Worm (Caenorhabditis elegans) whole organism, young adult: Measurements from ENCODE around the gene F56D2.3.

ENCODE experiments used
- B0019.2 ChIP-seq: fragments of 200-800 bp; sonication (Bioruptor generic); conservative IDR thresholded peaks from 2 replicates; pipeline ENCODE4 v1.3.6; 2022; ENCODE audit warnings: missing genetic modification reagents, missing genetic modification characterization, missing compliant biosample characterization
- B0035.1 ChIP-seq: sonication (generic microtip); optimal IDR thresholded peaks from 2 replicates; lab custom pipeline; 2016; ENCODE audit warnings: missing genetic modification characterization, mild to moderate bottlenecking, missing compliant biosample characterization, missing genotype, missing genetic modification reagents
- C06A6.2 ChIP-seq: fragments of 200-800 bp; sonication (Bioruptor generic); conservative IDR thresholded peaks from 2 replicates; pipeline ENCODE4 v1.3.6; 2022; ENCODE audit warnings: missing genetic modification characterization, missing compliant biosample characterization
- F37B4.10 ChIP-seq: fragments of 200-800 bp; sonication (Bioruptor generic); IDR thresholded peaks from 2 replicates; pipeline ENCODE4 v1.3.6; 2022; ENCODE audit warnings: missing genetic modification characterization, missing compliant biosample characterization
- F52B5.7 ChIP-seq: sonication (generic microtip); optimal IDR thresholded peaks from 2 replicates; lab custom pipeline; 2016; ENCODE audit warnings: mild to moderate bottlenecking, missing genetic modification characterization, missing compliant biosample characterization
- F57A8.1 ChIP-seq: fragments of 200-800 bp; sonication (Bioruptor generic); optimal IDR thresholded peaks from 2 replicates; lab custom pipeline; 2018; ENCODE audit warnings: mild to moderate bottlenecking, missing genetic modification characterization, moderate library complexity, missing compliant biosample characterization
- T07F8.4 ChIP-seq: sonication (generic microtip); optimal IDR thresholded peaks from 2 replicates; lab custom pipeline; 2016; ENCODE audit warnings: mild to moderate bottlenecking, missing genetic modification characterization, moderate library complexity, missing compliant biosample characterization
- T26A5.8 ChIP-seq: sonication (generic microtip); optimal IDR thresholded peaks from 2 replicates; lab custom pipeline; 2016; ENCODE audit warnings: missing genetic modification characterization, missing compliant biosample characterization
- Y53G8AR.9 ChIP-seq: fragments of 200-800 bp; sonication (Bioruptor generic); conservative IDR thresholded peaks from 2 replicates; pipeline ENCODE4 v1.3.6; 2022; ENCODE audit warnings: missing genetic modification reagents, missing genetic modification characterization, missing compliant biosample characterization
- Y67H2A.10 ChIP-seq: fragments of 200-800 bp; sonication (Bioruptor generic); conservative IDR thresholded peaks from 2 replicates; pipeline ENCODE4 v1.3.6; 2022; ENCODE audit warnings: missing genetic modification reagents, missing genetic modification characterization, missing compliant biosample characterization
- Y79H2A.3 ChIP-seq: fragments of 200-800 bp; sonication (Bioruptor generic); conservative IDR thresholded peaks from 2 replicates; pipeline ENCODE4 v1.3.6; 2022; ENCODE audit warnings: missing genetic modification reagents, missing genetic modification characterization, missing compliant biosample characterization
- atf-7 ChIP-seq: sonication (generic microtip); optimal IDR thresholded peaks from 2 replicates; lab custom pipeline; 2017; ENCODE audit warnings: mild to moderate bottlenecking, missing genetic modification characterization, missing compliant biosample characterization
- athp-1 ChIP-seq: sonication (generic microtip); optimal IDR thresholded peaks from 2 replicates; lab custom pipeline; 2017; ENCODE audit warnings: mild to moderate bottlenecking, missing genetic modification characterization, missing compliant biosample characterization
- attf-3 ChIP-seq: fragments of 200-800 bp; sonication (Bioruptor generic); conservative IDR thresholded peaks from 2 replicates; pipeline ENCODE4 v1.3.6; 2022; ENCODE audit warnings: missing genetic modification reagents, missing genetic modification characterization, missing compliant biosample characterization
- bed-1 ChIP-seq: fragments of 200-800 bp; sonication (Bioruptor generic); IDR thresholded peaks from 2 replicates; pipeline ENCODE4 v1.3.6; 2022; ENCODE audit warnings: missing genetic modification reagents, missing genetic modification characterization, missing compliant biosample characterization
- cebp-1 ChIP-seq, 2 experiments: fragments of 200-800 bp in 1 of 2; sonication (Bioruptor generic) in 1 of 2; sonication (generic microtip) in 1 of 2; IDR thresholded peaks in 1 of 2; optimal IDR thresholded peaks in 1 of 2; 2 replicates each; pipeline versions ENCODE4 v1.3.6 to Lab custom; 2017 to 2022; ENCODE audit warnings: missing compliant biosample characterization in 2 of 2, missing genetic modification characterization in 2 of 2, mild to moderate bottlenecking in 1 of 2, missing genetic modification reagents in 1 of 2, moderate library complexity in 1 of 2
- cebp-2 ChIP-seq: fragments of 200-800 bp; sonication (Bioruptor generic); IDR thresholded peaks from 2 replicates; pipeline ENCODE4 v1.3.6; 2022; ENCODE audit warnings: missing genetic modification characterization, missing compliant biosample characterization
- ceh-100 ChIP-seq: fragments of 200-800 bp; sonication (Bioruptor generic); IDR thresholded peaks from 2 replicates; pipeline ENCODE4 v1.3.6; 2022; ENCODE audit warnings: missing genetic modification reagents, missing genetic modification characterization, missing compliant biosample characterization
- ceh-40 ChIP-seq: fragments of 200-800 bp; sonication (Bioruptor generic); IDR thresholded peaks from 2 replicates; pipeline ENCODE4 v1.3.6; 2022; ENCODE audit warnings: missing genetic modification characterization, missing compliant biosample characterization
- chd-7 ChIP-seq: sonication (generic microtip); optimal IDR thresholded peaks from 2 replicates; lab custom pipeline; 2016; ENCODE audit warnings: mild to moderate bottlenecking, missing genetic modification characterization, moderate library complexity, missing compliant biosample characterization
- die-1 ChIP-seq: sonication (generic microtip); optimal IDR thresholded peaks from 2 replicates; lab custom pipeline; 2016; ENCODE audit warnings: missing genotype, mild to moderate bottlenecking, missing genetic modification characterization, missing compliant biosample characterization
- egl-18 ChIP-seq: fragments of 200-800 bp; sonication (Bioruptor generic); IDR thresholded peaks from 2 replicates; pipeline ENCODE4 v1.3.6; 2022; ENCODE audit warnings: missing genetic modification reagents, missing genetic modification characterization, missing compliant biosample characterization
- ets-4 ChIP-seq: fragments of 200-800 bp; sonication (Bioruptor generic); optimal IDR thresholded peaks from 2 replicates; lab custom pipeline; 2018; ENCODE audit warnings: mild to moderate bottlenecking, missing genetic modification characterization, missing compliant biosample characterization
- gei-17 ChIP-seq: fragments of 200-800 bp; sonication (Bioruptor generic); optimal IDR thresholded peaks from 2 replicates; lab custom pipeline; 2018; ENCODE audit warnings: mild to moderate bottlenecking, missing genetic modification characterization, missing compliant biosample characterization
- hlh-26 ChIP-seq: fragments of 200-800 bp; sonication (Bioruptor generic); conservative IDR thresholded peaks from 2 replicates; pipeline ENCODE4 v1.3.6; 2022; ENCODE audit warnings: missing genetic modification reagents, missing genetic modification characterization, missing compliant biosample characterization
- hrde-1 ChIP-seq: sonication (generic microtip); optimal IDR thresholded peaks from 2 replicates; lab custom pipeline; 2016; ENCODE audit warnings: missing genetic modification characterization, mild to moderate bottlenecking, missing compliant biosample characterization, moderate library complexity, missing genotype, missing genetic modification reagents, borderline replicate concordance
- let-526 ChIP-seq: fragments of 200-800 bp; sonication (Bioruptor generic); IDR thresholded peaks from 2 replicates; pipeline ENCODE4 v1.3.6; 2022; ENCODE audit warnings: missing genetic modification reagents, missing genetic modification characterization, missing compliant biosample characterization
- lin-35 ChIP-seq, 3 experiments: fragments of 150-350 bp in 2 of 3; sonication (generic microtip) in 1 of 3; optimal IDR thresholded peaks; 2 replicates each; lab custom pipeline; 2014 to 2018; ENCODE audit warnings: missing biosample characterization in 3 of 3, missing genetic modification characterization in 3 of 3, missing genetic modification reagents in 3 of 3
- lin-40 ChIP-seq: sonication (generic microtip); optimal IDR thresholded peaks from 2 replicates; lab custom pipeline; 2016; ENCODE audit warnings: missing genetic modification characterization, mild to moderate bottlenecking, missing compliant biosample characterization, missing genotype, missing genetic modification reagents
- madf-3 ChIP-seq: fragments of 200-800 bp; sonication (Bioruptor generic); IDR thresholded peaks from 2 replicates; pipeline ENCODE4 v1.3.6; 2022; ENCODE audit warnings: missing genetic modification reagents, missing genetic modification characterization, missing compliant biosample characterization
- mel-28 ChIP-seq: sonication (generic microtip); optimal IDR thresholded peaks from 2 replicates; lab custom pipeline; 2016; ENCODE audit warnings: borderline replicate concordance, mild to moderate bottlenecking, missing genetic modification characterization, missing compliant biosample characterization
- mes-4 ChIP-seq: sonication (generic microtip); optimal IDR thresholded peaks from 2 replicates; lab custom pipeline; 2016; ENCODE audit warnings: missing genotype, missing genetic modification characterization, missing compliant biosample characterization
- mxl-1 ChIP-seq: sonication (generic microtip); optimal IDR thresholded peaks from 2 replicates; lab custom pipeline; 2016; ENCODE audit warnings: missing genetic modification characterization, missing compliant biosample characterization
- nfyb-1 ChIP-seq: fragments of 200-800 bp; sonication (Bioruptor generic); IDR thresholded peaks from 2 replicates; pipeline ENCODE4 v1.3.6; 2022; ENCODE audit warnings: missing genetic modification reagents, missing genetic modification characterization, missing compliant biosample characterization
- snpc-4 ChIP-seq, 5 experiments: fragments of 150-350 bp in 1 of 5; sonication (generic microtip) in 4 of 5; optimal IDR thresholded peaks; 2 replicates each; lab custom pipeline; 2014 to 2018; ENCODE audit warnings: missing genetic modification characterization in 5 of 5, missing biosample characterization in 3 of 5, antibody characterized with exemption in 2 of 5, mild to moderate bottlenecking in 2 of 5, missing compliant biosample characterization in 2 of 5, missing genotype in 2 of 5, moderate library complexity in 2 of 5, missing genetic modification reagents in 1 of 5
- unc-130 ChIP-seq: sonication (generic microtip); optimal IDR thresholded peaks from 2 replicates; lab custom pipeline; 2016; ENCODE audit warnings: missing genetic modification reagents, missing genetic modification characterization, missing compliant biosample characterization
- ztf-18 ChIP-seq: sonication (generic microtip); optimal IDR thresholded peaks from 2 replicates; lab custom pipeline; 2016; ENCODE audit warnings: missing genotype, mild to moderate bottlenecking, missing genetic modification characterization, missing compliant biosample characterization
- ztf-3 ChIP-seq: fragments of 200-800 bp; sonication (Bioruptor generic); optimal IDR thresholded peaks from 2 replicates; lab custom pipeline; 2018; ENCODE audit warnings: mild to moderate bottlenecking, missing genetic modification characterization, missing compliant biosample characterization
- ztf-6 ChIP-seq: fragments of 200-800 bp; sonication (Bioruptor generic); IDR thresholded peaks from 2 replicates; pipeline ENCODE4 v1.3.6; 2022; ENCODE audit warnings: missing genetic modification reagents, missing genetic modification characterization, missing compliant biosample characterization

The F56D2.3 gene

ce11 chrIII:5630350-5630749 lies 45.6 kb downstream of the F56D2.3 start:
- TF ChIP-seq T26A5.8 (tag; lab: Kevin White, UChicago) (no peak), let-526 (no peak), B0035.1 (tag; lab: Kevin White, UChicago) (no peak), F52B5.7 (tag; lab: Kevin White, UChicago) (no peak), die-1 (tag; lab: Kevin White, UChicago) (no peak), C06A6.2 (no peak), nfyb-1 (no peak), F37B4.10 (GFP tag; lab: Robert Waterston, UW) (no peak), ztf-6 (no peak), cebp-1 (GFP tag; IDR thresholded peaks at IDR 0.05; lab: Robert Waterston, UW) (no peak), cebp-1 (tag; optimal IDR thresholded peaks at IDR 0.05; lab: Kevin White, UChicago) (no peak), mel-28 (tag; lab: Kevin White, UChicago) (no peak), atf-7 (no peak), bed-1 (GFP tag; lab: Robert Waterston, UW) (no peak), cebp-2 (no peak), chd-7 (tag; lab: Kevin White, UChicago) (no peak), egl-18 (GFP tag; lab: Robert Waterston, UW) (no peak), attf-3 (GFP tag; lab: Robert Waterston, UW) (no peak), T07F8.4 (tag; lab: Kevin White, UChicago) (no peak), lin-40 (no peak)
- TF ChIP-seq, all 124 proteins: peak for 0

- TF ChIP-seq snpc-4 (GFP tag; optimal IDR thresholded peaks at IDR 0.05; lab: Kevin White, UChicago) (peak; percentile 50), snpc-4 (tag; optimal IDR thresholded peaks at IDR 0.05; lab: Kevin White, UChicago) (peak; percentile 48 to 82 (median 80)), T26A5.8 (tag; lab: Kevin White, UChicago) (no peak), nfyb-1 (0 out of 2 replicates have a peak, but pooled peaks have one; percentile 35), ztf-3 (GFP tag; lab: Kevin White, UChicago) (no peak), gei-17 (GFP tag; lab: Kevin White, UChicago) (no peak), lin-35 (GFP tag; optimal IDR thresholded peaks at IDR 0.05; lab: Kevin White, UChicago) (peak in 1 of 3 experiments; percentile 10)
Observed at ce11 chrIII:5632426-5632976, 47.8 kb downstream of the F56D2.3 start.

- TF ChIP-seq F52B5.7 (tag; lab: Kevin White, UChicago), result no peak
- TF ChIP-seq Y67H2A.10 (GFP tag; lab: Robert Waterston, UW), result no peak
- no peak for TF ChIP-seq C06A6.2
- no peak for TF ChIP-seq ceh-100
- no peak for TF ChIP-seq F57A8.1 (GFP tag; lab: Kevin White, UChicago)
- no peak for TF ChIP-seq B0019.2
Observed at ce11 chrIII:5634509-5634908, 49.8 kb downstream of the F56D2.3 start.

ce11 chrIII:5635179-5635578 lies 50.4 kb downstream of the F56D2.3 start, which contains the start of gene ckk-1:
Gene ckk-1, plus strand, starts transcription at chrIII:5635479.
- TF ChIP-seq Y79H2A.3 (GFP tag; lab: Robert Waterston, UW) (no peak), ztf-18 (tag; lab: Kevin White, UChicago) (no peak), ceh-100 (no peak), gei-17 (GFP tag; lab: Kevin White, UChicago) (no peak), mes-4 (no peak), athp-1 (no peak), hlh-26 (no peak), ceh-40 (GFP tag; lab: Robert Waterston, UW) (no peak), unc-130 (GFP tag; lab: Kevin White, UChicago) (no peak), Y53G8AR.9 (GFP tag; lab: Robert Waterston, UW) (no peak), madf-3 (GFP tag; lab: Robert Waterston, UW) (no peak), C06A6.2 (no peak), snpc-4 (GFP tag; optimal IDR thresholded peaks at IDR 0.05; lab: Kevin White, UChicago) (no peak), snpc-4 (tag; optimal IDR thresholded peaks at IDR 0.05; lab: Kevin White, UChicago) (no peak), hrde-1 (tag; lab: Kevin White, UChicago) (no peak), mxl-1 (no peak), ets-4 (GFP tag; lab: Kevin White, UChicago) (no peak), chd-7 (tag; lab: Kevin White, UChicago) (no peak)
